Worm (Caenorhabditis elegans): ENCODE results near the gene F41G3.20.

Gene F41G3.20

DNA sequence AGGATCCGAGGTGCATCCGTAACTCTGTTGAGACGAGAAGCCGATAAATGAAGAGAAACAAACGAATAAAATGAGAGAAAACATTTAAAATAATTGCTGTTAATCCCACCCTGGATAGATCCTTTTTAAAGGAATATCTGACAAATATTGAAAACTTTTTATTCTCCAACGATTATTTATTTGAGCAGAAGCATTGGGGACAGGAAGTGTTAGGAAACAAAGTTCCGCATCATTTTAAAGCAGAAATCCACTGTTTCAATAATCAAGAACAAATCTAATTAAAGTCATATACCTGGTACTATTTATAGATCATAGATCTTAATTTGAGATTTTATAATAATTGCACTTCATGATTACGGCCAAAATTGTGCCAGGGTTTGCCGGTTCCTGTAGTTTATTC lies at the start of gene F41G3.20:
Gene F41G3.20, minus strand, starts transcription at position 101 of the 400 bp plus-strand sequence.
- TF ChIP-seq zip-5 (tag; optimal IDR thresholded peaks at IDR 0.05) (no peak), che-1 (tag; optimal IDR thresholded peaks at IDR 0.05) (no peak), odd-2 (tag; optimal IDR thresholded peaks at IDR 0.05) (no peak), ceh-19 (GFP tag; optimal IDR thresholded peaks at IDR 0.05) (no peak), elt-2 (tag; optimal IDR thresholded peaks at IDR 0.05) (no peak), hlh-30 (tag; optimal IDR thresholded peaks at IDR 0.05; ENCODE audit: insufficient read depth) (no peak), nhr-232 (tag; optimal IDR thresholded peaks at IDR 0.05) (no peak), Y22D7AL.16 (tag; optimal IDR thresholded peaks at IDR 0.05) (no peak), F13H6.1 (tag; optimal IDR thresholded peaks at IDR 0.05) (no peak), K09A11.1 (tag; optimal IDR thresholded peaks at IDR 0.05; ENCODE audit: insufficient read depth) (no peak), ceh-18 (tag; optimal IDR thresholded peaks at IDR 0.05) (no peak), ceh-48 (tag; optimal IDR thresholded peaks at IDR 0.05) (no peak), fkh-10 (GFP tag; optimal IDR thresholded peaks at IDR 0.05) (no peak)

- TF ChIP-seq unc-42 (tag; optimal IDR thresholded peaks at IDR 0.05) (no peak), lim-6 (tag; optimal IDR thresholded peaks at IDR 0.05) (no peak), che-1 (tag; optimal IDR thresholded peaks at IDR 0.05) (no peak), sdc-2 (tag; optimal IDR thresholded peaks at IDR 0.05) (no peak), ceh-14 (tag; optimal IDR thresholded peaks at IDR 0.05) (no peak), ceh-6 (GFP tag; optimal IDR thresholded peaks at IDR 0.05) (no peak), ref-2 (tag; optimal IDR thresholded peaks at IDR 0.05) (peak; percentile 13), pat-9 (tag; optimal IDR thresholded peaks at IDR 0.05) (no peak), hlh-13 (GFP tag; optimal IDR thresholded peaks at IDR 0.05) (no peak), sox-2 (GFP tag; IDR thresholded peaks at IDR 0.05) (no peak), ceh-22 (tag; optimal IDR thresholded peaks at IDR 0.05) (no peak), nfya-1 (tag; optimal IDR thresholded peaks at IDR 0.05) (no peak), elt-2 (tag; optimal IDR thresholded peaks at IDR 0.05) (peak; percentile 52)
Observed at ce11 chrII:6800104-6800711, 49.4 kb upstream of the F41G3.20 start, which contains the start of gene F31E8.4. TSS of gene F31E8.4 (minus strand) at chrII:6800154.

- no peak for TF ChIP-seq lim-6 (tag; optimal IDR thresholded peaks at IDR 0.05)
- TF ChIP-seq pax-1 (tag; optimal IDR thresholded peaks at IDR 0.05), result no peak
- no peak for TF ChIP-seq npax-4 (tag; optimal IDR thresholded peaks at IDR 0.05)
- no peak for TF ChIP-seq pag-3 (tag; optimal IDR thresholded peaks at IDR 0.05; ENCODE audit: borderline replicate concordance)
Observed at ce11 chrII:6791891-6792290, 41.1 kb upstream of the F41G3.20 start, which contains the start of gene T13C2.2. TSS of gene T13C2.2 (plus strand) at chrII:6792191.

DNA sequence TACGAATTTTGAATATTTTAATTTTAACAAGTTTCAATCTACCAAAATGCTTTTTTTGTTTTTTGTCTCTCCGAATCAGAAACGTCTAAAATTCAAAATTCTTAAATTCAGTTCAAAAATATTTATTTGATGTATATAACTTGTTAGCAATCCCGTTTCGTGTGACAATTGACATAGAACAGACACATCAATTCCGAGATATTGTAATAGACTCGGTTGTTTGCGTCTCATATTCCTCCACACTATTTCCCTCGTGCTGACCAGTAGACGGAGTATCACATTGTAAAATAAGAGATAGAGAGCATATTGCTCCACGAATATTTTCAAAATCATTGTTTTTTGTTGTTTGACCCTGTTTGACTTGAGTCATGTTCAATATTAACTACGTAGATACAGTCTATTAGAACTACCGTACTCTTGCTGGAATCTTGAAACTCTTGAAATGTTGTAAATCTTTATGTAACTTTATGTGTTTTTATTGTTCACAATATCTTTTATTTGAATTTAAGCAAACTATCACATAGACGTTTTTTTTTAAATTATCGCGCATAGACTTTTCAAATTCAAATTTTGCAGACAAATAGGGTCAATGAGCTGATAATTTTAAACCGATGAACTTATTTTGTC lies 38.0 kb upstream of the F41G3.20 start, which contains the start of gene T13C2.3:
Gene T13C2.3, plus strand, starts transcription at position 577 of the 627 bp plus-strand sequence.
- TF ChIP-seq unc-3 (GFP tag; conservative IDR thresholded peaks at IDR 0.05) (no peak), unc-3 (tag; optimal IDR thresholded peaks at IDR 0.05) (no peak), unc-55 (GFP tag; optimal IDR thresholded peaks at IDR 0.05) (peak; percentile 36), ceh-2 (tag; optimal IDR thresholded peaks at IDR 0.05) (no peak)

DNA sequence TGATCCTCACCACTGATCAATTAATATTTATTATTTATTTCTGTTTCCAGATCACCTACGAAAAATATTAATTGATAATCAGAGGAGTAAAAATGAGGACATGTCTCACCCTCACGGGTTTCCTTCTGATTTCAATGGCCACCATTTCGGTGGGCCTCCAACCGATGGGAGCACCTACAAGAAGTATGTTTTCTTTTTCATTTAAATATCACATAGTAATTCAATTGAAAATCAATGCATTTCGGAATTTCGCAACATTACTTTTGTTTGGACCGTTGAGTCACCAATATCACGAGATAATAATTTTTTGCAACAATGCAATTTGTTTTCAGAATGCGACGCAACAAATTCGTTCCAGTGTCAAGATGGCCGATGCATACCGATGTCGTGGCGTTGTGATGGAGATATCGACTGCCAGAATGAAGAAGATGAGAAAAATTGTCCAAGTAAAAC lies 32.6 kb upstream of the F41G3.20 start, which contains the start of gene gldi-2:
Gene gldi-2, plus strand, starts transcription at position 51 of the 453 bp plus-strand sequence.
- no peak for TF ChIP-seq hlh-6 (tag; optimal IDR thresholded peaks at IDR 0.05)
- no peak for TF ChIP-seq ceh-30 (tag; optimal IDR thresholded peaks at IDR 0.05)
- TF ChIP-seq pax-1 (tag; optimal IDR thresholded peaks at IDR 0.05), result no peak
- TF ChIP-seq ceh-14 (tag; optimal IDR thresholded peaks at IDR 0.05), result no peak
- TF ChIP-seq tbx-2 (tag; optimal IDR thresholded peaks at IDR 0.05), result no peak
- no peak for TF ChIP-seq unc-55 (GFP tag; optimal IDR thresholded peaks at IDR 0.05)
- no peak for TF ChIP-seq rnt-1 (tag; optimal IDR thresholded peaks at IDR 0.05)
- TF ChIP-seq fax-1 (tag; optimal IDR thresholded peaks at IDR 0.05), result no peak
- TF ChIP-seq pat-9 (tag; optimal IDR thresholded peaks at IDR 0.05), result no peak
- no peak for TF ChIP-seq elt-4 (tag; optimal IDR thresholded peaks at IDR 0.05)
- TF ChIP-seq npax-4 (tag; optimal IDR thresholded peaks at IDR 0.05), result no peak
- no peak for TF ChIP-seq F13H6.1 (tag; optimal IDR thresholded peaks at IDR 0.05)
- no peak for TF ChIP-seq hlh-8 (tag; optimal IDR thresholded peaks at IDR 0.05)
- TF ChIP-seq ceh-45 (GFP tag; IDR thresholded peaks at IDR 0.05), result no peak
- no peak for TF ChIP-seq gmeb-2 (tag; optimal IDR thresholded peaks at IDR 0.05)
- no peak for TF ChIP-seq ceh-22 (tag; optimal IDR thresholded peaks at IDR 0.05)
- no peak for TF ChIP-seq nhr-11 (tag; optimal IDR thresholded peaks at IDR 0.05)

All from whole organism, late embryonic.